Fruit fly (Drosophila melanogaster) whole organism, embryonic: ENCODE data around the gene Spc105R.
A peak's percentile ranks its signal among the peaks of the same experiment; 100 is the strongest.

Experiments used
- B-H2 ChIP-seq: fragments of 200-800 bp; sonication (Bioruptor generic); optimal IDR thresholded peaks from 2 replicates; lab custom pipeline; 2018; ENCODE audit warnings: missing biosample characterization, mild to moderate bottlenecking, missing genetic modification characterization
- CG10147 ChIP-seq: fragments of 200-800 bp; sonication (Bioruptor generic); optimal IDR thresholded peaks from 2 replicates; lab custom pipeline; 2019; ENCODE audit warnings: missing biosample characterization, mild to moderate bottlenecking, missing genetic modification characterization, moderate library complexity
- CG10431 ChIP-seq: fragments of 200-800 bp; sonication (Bioruptor generic); optimal IDR thresholded peaks from 3 replicates; lab custom pipeline; 2018; ENCODE audit warnings: missing biosample characterization, mild to moderate bottlenecking, missing genetic modification characterization
- CG12104 ChIP-seq: fragments of 200-800 bp; sonication (Bioruptor generic); optimal IDR thresholded peaks from 3 replicates; lab custom pipeline; 2016; ENCODE audit warnings: missing biosample characterization, missing genetic modification characterization
- CG12391 ChIP-seq: fragments of 200-800 bp; sonication (Bioruptor generic); optimal IDR thresholded peaks from 3 replicates; lab custom pipeline; 2018; ENCODE audit warnings: missing biosample characterization, mild to moderate bottlenecking, missing genetic modification characterization, moderate library complexity
- CG13123 ChIP-seq: fragments of 200-800 bp; sonication (Bioruptor generic); optimal IDR thresholded peaks from 2 replicates; lab custom pipeline; 2016; ENCODE audit warnings: missing biosample characterization, missing genetic modification characterization
- CG13424 ChIP-seq: fragments of 200-800 bp; sonication (Bioruptor generic); optimal IDR thresholded peaks from 2 replicates; lab custom pipeline; 2019; ENCODE audit warnings: missing biosample characterization, mild to moderate bottlenecking, missing genetic modification characterization, moderate library complexity
- CG13624 ChIP-seq: fragments of 200-800 bp; sonication (Bioruptor generic); optimal IDR thresholded peaks from 2 replicates; lab custom pipeline; 2016; ENCODE audit warnings: missing biosample characterization, missing genetic modification characterization
- CG14860 ChIP-seq: fragments of 200-800 bp; sonication (Bioruptor generic); IDR thresholded peaks from 3 replicates; pipeline ENCODE4 v1.3.6; 2022; ENCODE audit warnings: missing biosample characterization, missing genetic modification characterization; ENCODE audit not compliant: partially characterized antibody
- CG1529 ChIP-seq: fragments of 200-800 bp; sonication (Bioruptor generic); optimal IDR thresholded peaks from 3 replicates; lab custom pipeline; 2018; ENCODE audit warnings: missing biosample characterization, missing genetic modification characterization
- CG15479 ChIP-seq: fragments of 200-800 bp; sonication (Bioruptor generic); optimal IDR thresholded peaks from 3 replicates; lab custom pipeline; 2019; ENCODE audit warnings: missing biosample characterization, mild to moderate bottlenecking, missing genetic modification characterization, moderate library complexity
- CG17361 ChIP-seq: fragments of 200-800 bp; sonication (Bioruptor generic); IDR thresholded peaks from 3 replicates; pipeline ENCODE4 v1.3.6; 2022; ENCODE audit warnings: missing biosample characterization, missing genetic modification characterization
- CG3065 ChIP-seq: fragments of 200-800 bp; sonication (Bioruptor generic); optimal IDR thresholded peaks from 2 replicates; lab custom pipeline; 2016; ENCODE audit warnings: missing biosample characterization, missing genetic modification characterization
- CG31224 ChIP-seq: fragments of 200-800 bp; sonication (Bioruptor generic); IDR thresholded peaks from 2 replicates; pipeline ENCODE4 v1.3.6; 2022; ENCODE audit warnings: missing biosample characterization, missing genetic modification characterization
- CG42726 ChIP-seq: fragments of 200-800 bp; sonication (Bioruptor generic); IDR thresholded peaks from 2 replicates; pipeline ENCODE4 v1.3.6; 2022; ENCODE audit warnings: missing biosample characterization, missing genetic modification characterization; ENCODE audit not compliant: partially characterized antibody
- CG5180 ChIP-seq: fragments of 200-800 bp; sonication (Bioruptor generic); optimal IDR thresholded peaks from 3 replicates; lab custom pipeline; 2017; ENCODE audit warnings: missing biosample characterization, missing genetic modification characterization, mild to moderate bottlenecking, moderate library complexity, missing genetic modification reagents
- CG8089 ChIP-seq: fragments of 200-800 bp; sonication (Bioruptor generic); optimal IDR thresholded peaks from 3 replicates; lab custom pipeline; 2016; ENCODE audit warnings: missing biosample characterization, missing genetic modification characterization
- CG8478 ChIP-seq: fragments of >200 bp; optimal IDR thresholded peaks from 2 replicates; lab custom pipeline; 2018
- CG9817 ChIP-seq: fragments of 200-800 bp; sonication (Bioruptor generic); optimal IDR thresholded peaks from 2 replicates; lab custom pipeline; 2018; ENCODE audit warnings: missing biosample characterization, mild to moderate bottlenecking, missing genetic modification characterization, moderate library complexity
- CkIIα-i1 ChIP-seq: fragments of 200-800 bp; sonication (Bioruptor generic); IDR thresholded peaks from 2 replicates; pipeline ENCODE4 v1.3.6; 2022; ENCODE audit warnings: missing biosample characterization, missing genetic modification characterization
- D19B ChIP-seq: fragments of 200-800 bp; sonication (Bioruptor generic); optimal IDR thresholded peaks from 2 replicates; lab custom pipeline; 2017; ENCODE audit warnings: missing biosample characterization, mild to moderate bottlenecking, missing genetic modification characterization
- Dip2 ChIP-seq: fragments of 200-800 bp; sonication (Bioruptor generic); IDR thresholded peaks from 2 replicates; pipeline ENCODE4 v1.3.6; 2022; ENCODE audit warnings: missing biosample characterization, missing genetic modification characterization
- Elba2 ChIP-seq: fragments of 200-800 bp; sonication (Bioruptor generic); optimal IDR thresholded peaks from 3 replicates; lab custom pipeline; 2016; ENCODE audit warnings: missing biosample characterization, missing genetic modification characterization
- Ets65A ChIP-seq: fragments of 200-800 bp; sonication (Bioruptor generic); peaks from one replicate; lab custom pipeline; 2016; ENCODE audit warnings: missing biosample characterization, missing genetic modification characterization
- Ets97D ChIP-seq: fragments of 200-800 bp; sonication (Bioruptor generic); optimal IDR thresholded peaks from 3 replicates; lab custom pipeline; 2016; ENCODE audit warnings: missing biosample characterization, missing genetic modification characterization
- H2.0 ChIP-seq: fragments of 200-800 bp; sonication (Bioruptor generic); IDR thresholded peaks from 2 replicates; pipeline ENCODE4 v1.3.6; 2022; ENCODE audit warnings: missing biosample characterization, missing genetic modification characterization
- Hr3 ChIP-seq: fragments of 200-800 bp; sonication (Bioruptor generic); optimal IDR thresholded peaks from 3 replicates; lab custom pipeline; 2016; ENCODE audit warnings: missing biosample characterization, missing genetic modification characterization
- Hr39 ChIP-seq: fragments of >200 bp; optimal IDR thresholded peaks from 2 replicates; lab custom pipeline; 2017
- Lpt ChIP-seq: fragments of >200 bp; optimal IDR thresholded peaks from 2 replicates; lab custom pipeline; 2018; ENCODE audit warnings: missing biosample characterization, missing genetic modification characterization
- Mes4 ChIP-seq: fragments of 200-800 bp; sonication (Bioruptor generic); optimal IDR thresholded peaks from 2 replicates; lab custom pipeline; 2016; ENCODE audit warnings: missing biosample characterization, missing genetic modification characterization
- NFAT ChIP-seq: fragments of 200-800 bp; sonication (Bioruptor generic); IDR thresholded peaks from 2 replicates; pipeline ENCODE4 v1.3.6; 2022; ENCODE audit warnings: missing biosample characterization, missing genetic modification characterization
- NfI ChIP-seq: fragments of 200-800 bp; sonication (Bioruptor generic); optimal IDR thresholded peaks from 3 replicates; lab custom pipeline; 2018; ENCODE audit warnings: missing biosample characterization, mild to moderate bottlenecking, missing genetic modification characterization, moderate library complexity
- Rx ChIP-seq: fragments of 200-800 bp; sonication (Bioruptor generic); IDR thresholded peaks from 2 replicates; pipeline ENCODE4 v1.3.6; 2022; ENCODE audit warnings: missing biosample characterization, missing genetic modification characterization
- ab ChIP-seq: fragments of 200-800 bp; sonication (Bioruptor generic); optimal IDR thresholded peaks from 2 replicates; lab custom pipeline; 2016; ENCODE audit warnings: missing biosample characterization, missing genetic modification characterization
- bcd ChIP-seq: fragments of 200-800 bp; sonication (Bioruptor generic); optimal IDR thresholded peaks from 2 replicates; lab custom pipeline; 2017; ENCODE audit warnings: missing biosample characterization, mild to moderate bottlenecking, missing genetic modification characterization
- bowl ChIP-seq: fragments of 200-800 bp; sonication (Bioruptor generic); IDR thresholded peaks from 2 replicates; pipeline ENCODE4 v1.3.6; 2022; ENCODE audit warnings: missing biosample characterization, missing genetic modification characterization
- cato ChIP-seq: fragments of 200-800 bp; sonication (Bioruptor generic); optimal IDR thresholded peaks from 2 replicates; lab custom pipeline; 2016; ENCODE audit warnings: missing biosample characterization, missing genetic modification characterization, borderline replicate concordance
- chm ChIP-seq: fragments of 200-800 bp; sonication (Bioruptor generic); IDR thresholded peaks from 2 replicates; pipeline ENCODE4 v1.3.6; 2022; ENCODE audit warnings: missing biosample characterization, missing genetic modification characterization
- crc ChIP-seq: fragments of 200-800 bp; sonication (Bioruptor generic); optimal IDR thresholded peaks from 2 replicates; lab custom pipeline; 2016; ENCODE audit warnings: missing biosample characterization, missing genetic modification characterization
- crp ChIP-seq, 2 experiments: fragments of 200-800 bp; sonication (Bioruptor generic); optimal IDR thresholded peaks; 2 replicates in 1 of 2; 3 replicates in 1 of 2; lab custom pipeline; 2017; ENCODE audit warnings: missing biosample characterization in 2 of 2, missing genetic modification characterization in 2 of 2, mild to moderate bottlenecking in 1 of 2, moderate library complexity in 1 of 2
- dati ChIP-seq: fragments of 200-800 bp; sonication (Bioruptor generic); IDR thresholded peaks from 2 replicates; pipeline ENCODE4 v1.3.6; 2022; ENCODE audit warnings: missing biosample characterization, missing genetic modification characterization
- fd102C ChIP-seq: fragments of 200-800 bp; sonication (Bioruptor generic); optimal IDR thresholded peaks from 2 replicates; lab custom pipeline; 2018; ENCODE audit warnings: missing biosample characterization, mild to moderate bottlenecking, missing genetic modification characterization, moderate library complexity
- fru ChIP-seq: fragments of >200 bp; optimal IDR thresholded peaks from 2 replicates; lab custom pipeline; 2017
- gro ChIP-seq: fragments of 200-800 bp; sonication (Bioruptor generic); optimal IDR thresholded peaks from 2 replicates; lab custom pipeline; 2016; ENCODE audit warnings: missing biosample characterization, missing genetic modification characterization
- hb ChIP-seq: fragments of 200-800 bp; sonication (Bioruptor generic); IDR thresholded peaks from 3 replicates; pipeline ENCODE4 v1.3.6; 2022; ENCODE audit warnings: missing biosample characterization, missing genetic modification characterization; ENCODE audit not compliant: partially characterized antibody
- kni ChIP-seq: fragments of 200-800 bp; sonication (Bioruptor generic); optimal IDR thresholded peaks from 3 replicates; lab custom pipeline; 2017; ENCODE audit warnings: mild to moderate bottlenecking, missing biosample characterization, missing genetic modification reagents, missing genetic modification characterization
- pfk ChIP-seq: fragments of 200-800 bp; sonication (Bioruptor generic); optimal IDR thresholded peaks from 2 replicates; lab custom pipeline; 2018; ENCODE audit warnings: missing biosample characterization, mild to moderate bottlenecking, missing genetic modification characterization, moderate library complexity
- tll ChIP-seq, 2 experiments: fragments of 200-800 bp in 1 of 2; fragments of >200 bp in 1 of 2; sonication (Bioruptor generic) in 1 of 2; optimal IDR thresholded peaks; 2 replicates each; lab custom pipeline; 2017 to 2019; ENCODE audit warnings: missing biosample characterization in 2 of 2, missing genetic modification characterization in 2 of 2, mild to moderate bottlenecking in 1 of 2, moderate library complexity in 1 of 2
- zen ChIP-seq: fragments of 200-800 bp; sonication (Bioruptor generic); optimal IDR thresholded peaks from 3 replicates; lab custom pipeline; 2018; ENCODE audit warnings: missing biosample characterization, mild to moderate bottlenecking, missing genetic modification characterization, moderate library complexity
- zfh2 ChIP-seq: fragments of 200-800 bp; sonication (Bioruptor generic); optimal IDR thresholded peaks from 2 replicates; lab custom pipeline; 2016; ENCODE audit warnings: missing biosample characterization, missing genetic modification characterization

Gene Spc105R

dm6 chr3L:20778224-20779063, 21.8 kb upstream of the Spc105R start, which contains the start of the genes Pex16 and Pex14 (continued):
- TF ChIP-seq bowl (GFP tag; lab: Robert Waterston, UW) (no peak), CG8478 (lab: Kevin White, UChicago) (no peak), chm (GFP tag; lab: Robert Waterston, UW) (peak; percentile 62), H2.0 (GFP tag; lab: Robert Waterston, UW) (peak; percentile 71), CG3065 (GFP tag; lab: Kevin White, UChicago) (no peak), Rx (GFP tag; lab: Robert Waterston, UW) (peak; percentile 41; the same call in 1 of the 2 replicates), ab (GFP tag; lab: Kevin White, UChicago) (peak; percentile 56), Dip2 (GFP tag; lab: Robert Waterston, UW) (no peak), pfk (GFP tag; lab: Kevin White, UChicago) (no peak), Ets65A (peak; percentile 97), gro (GFP tag; lab: Kevin White, UChicago) (peak; percentile 51), CG14860 (no peak), hb (GFP tag; lab: Robert Waterston, UW) (no peak), Lpt (GFP tag; lab: Kevin White, UChicago) (no peak), NFAT (GFP tag; lab: Robert Waterston, UW) (peak; percentile 76), CG13624 (GFP tag; lab: Kevin White, UChicago) (peak; percentile 78), fru (no peak), cato (peak; percentile 59), fd102C (GFP tag; lab: Kevin White, UChicago) (no peak), tll (GFP tag; optimal IDR thresholded peaks at IDR 0.05; lab: Kevin White, UChicago) (peak in 1 of 2 experiments; percentile 77), CG12104 (GFP tag; lab: Kevin White, UChicago) (peak; percentile 42), CkIIα-i1 (GFP tag; lab: Robert Waterston, UW) (no peak), CG31224 (GFP tag; lab: Robert Waterston, UW) (peak; percentile 48), crc (peak; percentile 46), CG10431 (GFP tag; lab: Kevin White, UChicago) (no peak), CG10147 (GFP tag; lab: Kevin White, UChicago) (no peak), CG5180 (no peak), D19B (GFP tag; lab: Kevin White, UChicago) (peak; percentile 53), bcd (GFP tag; lab: Kevin White, UChicago) (peak; percentile 73), zfh2 (GFP tag; lab: Kevin White, UChicago) (peak; percentile 85), CG12391 (tag; lab: Kevin White, UChicago) (peak; percentile 79), CG13123 (GFP tag; lab: Kevin White, UChicago) (peak; percentile 37), CG15479 (GFP tag; lab: Kevin White, UChicago) (no peak), kni (GFP tag; lab: Kevin White, UChicago) (no peak), CG1529 (GFP tag; lab: Kevin White, UChicago) (peak; percentile 23), Ets97D (GFP tag; lab: Kevin White, UChicago) (peak; percentile 38), CG9817 (tag; lab: Kevin White, UChicago) (peak; percentile 76), CG17361 (peak; percentile 86), CG42726 (GFP tag; lab: Robert Waterston, UW) (no peak), B-H2 (GFP tag; lab: Kevin White, UChicago) (no peak), Hr39 (lab: Kevin White, UChicago) (no peak), zen (peak; percentile 49), NfI (GFP tag; lab: Kevin White, UChicago) (peak; percentile 69), Mes4 (peak; percentile 64), Elba2 (GFP tag; lab: Kevin White, UChicago) (no peak), crp (GFP tag; optimal IDR thresholded peaks at IDR 0.05; lab: Kevin White, UChicago) (peak in 1 of 2 experiments; percentile 27), CG13424 (tag; lab: Kevin White, UChicago) (peak; percentile 70), CG8089 (GFP tag; lab: Kevin White, UChicago) (peak; percentile 81), dati (GFP tag; lab: Robert Waterston, UW) (no peak), Hr3 (GFP tag; lab: Kevin White, UChicago) (peak; percentile 73)
